Worm (Caenorhabditis elegans) whole organism, mixed stage, embryonic: Measurements from ENCODE around the gene F56D6.22.

Source experiments
- blmp-1 ChIP-seq: fragments of 150-350 bp; optimal IDR thresholded peaks from 2 replicates; lab custom pipeline; 2014; ENCODE audit warnings: missing biosample characterization, missing genetic modification characterization
- elt-1 ChIP-seq: sonication (generic microtip); optimal IDR thresholded peaks from 2 replicates; lab custom pipeline; 2017; ENCODE audit warnings: missing genetic modification characterization, mild to moderate bottlenecking, missing compliant biosample characterization, antibody characterized with exemption, moderate library complexity, borderline replicate concordance; ENCODE audit not compliant: insufficient read depth
- mep-1 ChIP-seq: fragments of 150-350 bp; optimal IDR thresholded peaks from 2 replicates; lab custom pipeline; 2017; ENCODE audit warnings: missing biosample characterization, missing genetic modification reagents, missing genetic modification characterization, inconsistent platforms
- nhr-237 ChIP-seq: fragments of 150-350 bp; optimal IDR thresholded peaks from 2 replicates; lab custom pipeline; 2014; ENCODE audit warnings: missing biosample characterization, missing genetic modification characterization
- nhr-28 ChIP-seq: fragments of 150-350 bp; optimal IDR thresholded peaks from 2 replicates; lab custom pipeline; 2014; ENCODE audit warnings: missing biosample characterization, missing genetic modification characterization
- nhr-76 ChIP-seq: sonication (generic microtip); optimal IDR thresholded peaks from 2 replicates; lab custom pipeline; 2017; ENCODE audit warnings: missing biosample characterization, missing genetic modification characterization
- pha-4 ChIP-seq: fragments of 150-350 bp; optimal IDR thresholded peaks from 2 replicates; lab custom pipeline; 2018; ENCODE audit warnings: missing biosample characterization, missing genetic modification reagents, missing genetic modification characterization
- sptf-1 ChIP-seq: sonication (generic microtip); optimal IDR thresholded peaks from 2 replicates; lab custom pipeline; 2017; ENCODE audit warnings: mild to moderate bottlenecking, missing genetic modification characterization, moderate library complexity, missing compliant biosample characterization
- unc-39 ChIP-seq: fragments of 150-350 bp; optimal IDR thresholded peaks from 2 replicates; lab custom pipeline; 2014; ENCODE audit warnings: missing biosample characterization, missing genetic modification characterization
- zip-8 ChIP-seq: fragments of 150-350 bp; optimal IDR thresholded peaks from 2 replicates; lab custom pipeline; 2014; ENCODE audit warnings: missing biosample characterization, missing genetic modification characterization
- ztf-11 ChIP-seq: fragments of 150-350 bp; optimal IDR thresholded peaks from 2 replicates; lab custom pipeline; 2014; ENCODE audit warnings: missing biosample characterization, missing genetic modification characterization

ce11 chrIV:3904620-3905019 lies 2.8 kb downstream of the F56D6.22 start, which contains the start of gene F56D6.21:
- TF ChIP-seq elt-1 (tag; lab: Kevin White, UChicago) (no peak), unc-39 (tag; lab: Kevin White, UChicago) (no peak), ztf-11 (tag; lab: Kevin White, UChicago) (no peak), pha-4 (tag; lab: Kevin White, UChicago) (no peak), nhr-76 (no peak), zip-8 (tag; lab: Kevin White, UChicago) (no peak), nhr-237 (tag; lab: Kevin White, UChicago) (no peak), mep-1 (tag; lab: Kevin White, UChicago) (no peak), blmp-1 (tag; lab: Kevin White, UChicago) (no peak), sptf-1 (no peak), nhr-28 (tag; lab: Kevin White, UChicago) (no peak)
